Worm (Caenorhabditis elegans): ENCODE measurements around the gene ZK354.2.

ce11 chrIV:5272518-5272917 is 40.7 kb upstream of the ZK354.2 start, which contains the start of gene F36H12.3:
- no peak for TF ChIP-seq him-1 (tag; optimal IDR thresholded peaks at IDR 0.05)
- TF ChIP-seq dao-5 (tag; optimal IDR thresholded peaks at IDR 0.05), result no peak
- TF ChIP-seq W03F9.2 (tag; optimal IDR thresholded peaks at IDR 0.05), result no peak
